Fruit fly (Drosophila melanogaster): ENCODE measurements around the gene CG42831.

Gene CG42831

dm6 chr3L:10827348-10827747 is 12.7 kb downstream of the CG42831 start:
- TF ChIP-seq toe (GFP tag; optimal IDR thresholded peaks at IDR 0.05): no peak
- TF ChIP-seq pad (GFP tag; optimal IDR thresholded peaks at IDR 0.05): no peak
- TF ChIP-seq tj (GFP tag; optimal IDR thresholded peaks at IDR 0.05): no peak
- TF ChIP-seq CG11617 (GFP tag; optimal IDR thresholded peaks at IDR 0.05): no peak
- TF ChIP-seq Hr96 (GFP tag; optimal IDR thresholded peaks at IDR 0.05): no peak
- TF ChIP-seq CG5204 (GFP tag; optimal IDR thresholded peaks at IDR 0.05): no peak
- no peak for TF ChIP-seq CG33017 (tag; optimal IDR thresholded peaks at IDR 0.05)
- no peak for TF ChIP-seq ovo (GFP tag; optimal IDR thresholded peaks at IDR 0.05)
- TF ChIP-seq Crg-1 (GFP tag; optimal IDR thresholded peaks at IDR 0.05): no peak
- no peak for TF ChIP-seq bab1 (GFP tag; optimal IDR thresholded peaks at IDR 0.05)
- TF ChIP-seq Clk (GFP tag; optimal IDR thresholded peaks at IDR 0.05): no peak
- TF ChIP-seq Mnt (GFP tag; optimal IDR thresholded peaks at IDR 0.05): no peak
- no peak for TF ChIP-seq CG7101 (tag; optimal IDR thresholded peaks at IDR 0.05)
- no peak for TF ChIP-seq CG12768 (GFP tag; optimal IDR thresholded peaks at IDR 0.05)
- no peak for TF ChIP-seq kay (GFP tag; ENCODE audit: borderline replicate concordance)
- no peak for TF ChIP-seq CG7045 (GFP tag; optimal IDR thresholded peaks at IDR 0.05)
- no peak for TF ChIP-seq cnc (optimal IDR thresholded peaks at IDR 0.05)
- TF ChIP-seq CG14711 (tag; optimal IDR thresholded peaks at IDR 0.05): no peak

dm6 chr3L:10829160-10829559 is 14.5 kb downstream of the CG42831 start:
- no peak for TF ChIP-seq CG12768 (GFP tag; optimal IDR thresholded peaks at IDR 0.05)
- TF ChIP-seq toe (GFP tag; optimal IDR thresholded peaks at IDR 0.05): no peak
- TF ChIP-seq cnc (optimal IDR thresholded peaks at IDR 0.05): no peak
- no peak for TF ChIP-seq cic (GFP tag; optimal IDR thresholded peaks at IDR 0.05)
- no peak for TF ChIP-seq Hr96 (GFP tag; optimal IDR thresholded peaks at IDR 0.05)
- TF ChIP-seq CG7101 (tag; optimal IDR thresholded peaks at IDR 0.05): no peak
- TF ChIP-seq Clk (GFP tag; optimal IDR thresholded peaks at IDR 0.05): no peak
- no peak for TF ChIP-seq CG33017 (tag; optimal IDR thresholded peaks at IDR 0.05)
- no peak for TF ChIP-seq CG11617 (GFP tag; optimal IDR thresholded peaks at IDR 0.05)
- TF ChIP-seq Crg-1 (GFP tag; optimal IDR thresholded peaks at IDR 0.05): no peak
- TF ChIP-seq CG5204 (GFP tag; optimal IDR thresholded peaks at IDR 0.05): no peak
- TF ChIP-seq CG14711 (tag; optimal IDR thresholded peaks at IDR 0.05): no peak
- no peak for TF ChIP-seq kay (GFP tag; ENCODE audit: borderline replicate concordance)
- no peak for TF ChIP-seq Mnt (GFP tag; optimal IDR thresholded peaks at IDR 0.05)
- TF ChIP-seq ovo (GFP tag; optimal IDR thresholded peaks at IDR 0.05): no peak
- no peak for TF ChIP-seq pad (GFP tag; optimal IDR thresholded peaks at IDR 0.05)

- no peak for TF ChIP-seq pad (GFP tag; optimal IDR thresholded peaks at IDR 0.05)
- no peak for TF ChIP-seq CG33017 (tag; optimal IDR thresholded peaks at IDR 0.05)
- no peak for TF ChIP-seq CG1620 (GFP tag; optimal IDR thresholded peaks at IDR 0.05)
- TF ChIP-seq CG14711 (tag; optimal IDR thresholded peaks at IDR 0.05): no peak
- no peak for TF ChIP-seq Mnt (GFP tag; optimal IDR thresholded peaks at IDR 0.05)
Measured at dm6 chr3L:10833222-10833621, 18.6 kb downstream of the CG42831 start.

- TF ChIP-seq CG7045 (GFP tag; optimal IDR thresholded peaks at IDR 0.05) (no peak), Clk (GFP tag; optimal IDR thresholded peaks at IDR 0.05) (no peak), CG1620 (GFP tag; optimal IDR thresholded peaks at IDR 0.05) (no peak), CG7101 (tag; optimal IDR thresholded peaks at IDR 0.05) (no peak), Mnt (GFP tag; optimal IDR thresholded peaks at IDR 0.05) (no peak), CG14711 (tag; optimal IDR thresholded peaks at IDR 0.05) (no peak), bab1 (GFP tag; optimal IDR thresholded peaks at IDR 0.05) (no peak), kay (GFP tag; ENCODE audit: borderline replicate concordance) (no peak)
Measured at dm6 chr3L:10835228-10835627, 20.6 kb downstream of the CG42831 start, which contains the start of gene tna. Gene tna (plus strand): TSS chr3L:10835528.

- TF ChIP-seq bab1 (GFP tag; optimal IDR thresholded peaks at IDR 0.05): no peak
- peak; percentile 55 for TF ChIP-seq kay (GFP tag; ENCODE audit: borderline replicate concordance)
Measured at dm6 chr3L:10837869-10838783, 23.5 kb downstream of the CG42831 start.

- no peak for TF ChIP-seq Crg-1 (GFP tag; optimal IDR thresholded peaks at IDR 0.05)
- no peak for TF ChIP-seq Hr96 (GFP tag; optimal IDR thresholded peaks at IDR 0.05)
- no peak for TF ChIP-seq CG14711 (tag; optimal IDR thresholded peaks at IDR 0.05)
- TF ChIP-seq ovo (GFP tag; optimal IDR thresholded peaks at IDR 0.05): no peak
- TF ChIP-seq cnc (optimal IDR thresholded peaks at IDR 0.05): no peak
- no peak for TF ChIP-seq CG1620 (GFP tag; optimal IDR thresholded peaks at IDR 0.05)
- no peak for TF ChIP-seq toe (GFP tag; optimal IDR thresholded peaks at IDR 0.05)
- no peak for TF ChIP-seq Mnt (GFP tag; optimal IDR thresholded peaks at IDR 0.05)
- no peak for TF ChIP-seq pad (GFP tag; optimal IDR thresholded peaks at IDR 0.05)
- TF ChIP-seq Clk (GFP tag; optimal IDR thresholded peaks at IDR 0.05): no peak
- TF ChIP-seq bab1 (GFP tag; optimal IDR thresholded peaks at IDR 0.05): no peak
- no peak for TF ChIP-seq CG12768 (GFP tag; optimal IDR thresholded peaks at IDR 0.05)
- TF ChIP-seq kay (GFP tag; ENCODE audit: borderline replicate concordance): no peak
- TF ChIP-seq CG5204 (GFP tag; optimal IDR thresholded peaks at IDR 0.05): no peak
- TF ChIP-seq tj (GFP tag; optimal IDR thresholded peaks at IDR 0.05): no peak
- no peak for TF ChIP-seq cic (GFP tag; optimal IDR thresholded peaks at IDR 0.05)
- TF ChIP-seq CG7101 (tag; optimal IDR thresholded peaks at IDR 0.05): no peak
- TF ChIP-seq CG11617 (GFP tag; optimal IDR thresholded peaks at IDR 0.05): no peak
- no peak for TF ChIP-seq CG33017 (tag; optimal IDR thresholded peaks at IDR 0.05)
Measured at dm6 chr3L:10840867-10841266, 26.2 kb downstream of the CG42831 start.

Measured in whole organism, adult.